Worm (Caenorhabditis elegans) whole organism, midembryonic: ENCODE results near the gene sri-33.
"Not testable (repeated sequence)": the region's sequence is repeated elsewhere in the genome, so short reads cannot be mapped to it uniquely, and the experiment has no call there.

ENCODE experiments used
- T22C8.4 ChIP-seq: fragments of 200-800 bp; sonication (Bioruptor generic); IDR thresholded peaks from 2 replicates; pipeline ENCODE4 v1.3.6; 2022; ENCODE audit warnings: missing genetic modification characterization, missing compliant biosample characterization
- cog-1 ChIP-seq: sonication (generic microtip); optimal IDR thresholded peaks from 2 replicates; lab custom pipeline; 2016; ENCODE audit warnings: missing genetic modification characterization, missing compliant biosample characterization
- flt-1 ChIP-seq: fragments of 200-800 bp; sonication (Bioruptor generic); IDR thresholded peaks from 2 replicates; pipeline ENCODE4 v1.3.6; 2022; ENCODE audit warnings: missing genetic modification characterization, missing compliant biosample characterization
- klf-2 ChIP-seq: fragments of 200-800 bp; sonication (Bioruptor generic); conservative IDR thresholded peaks from 2 replicates; pipeline ENCODE4 v1.3.6; 2022; ENCODE audit warnings: missing genetic modification reagents, missing genetic modification characterization, missing compliant biosample characterization
- med-1 ChIP-seq: sonication (generic microtip); optimal IDR thresholded peaks from 2 replicates; lab custom pipeline; 2017; ENCODE audit warnings: missing genetic modification characterization, mild to moderate bottlenecking, missing compliant biosample characterization, antibody characterized with exemption, missing genetic modification reagents; ENCODE audit not compliant: insufficient read depth
- ref-1 ChIP-seq: fragments of 200-800 bp; sonication (Bioruptor generic); conservative IDR thresholded peaks from 2 replicates; pipeline ENCODE4 v1.3.6; 2022; ENCODE audit warnings: missing genetic modification reagents, missing genetic modification characterization, missing compliant biosample characterization
- tab-1 ChIP-seq: fragments of 200-800 bp; sonication (Bioruptor generic); IDR thresholded peaks from 2 replicates; pipeline ENCODE4 v1.3.6; 2022; ENCODE audit warnings: missing genetic modification characterization, missing compliant biosample characterization
- ztf-23 ChIP-seq: fragments of 200-800 bp; sonication (Bioruptor generic); IDR thresholded peaks from 2 replicates; pipeline ENCODE4 v1.3.6; 2022; ENCODE audit warnings: missing genetic modification reagents, missing genetic modification characterization, missing compliant biosample characterization
- ztf-29 ChIP-seq: fragments of 200-800 bp; sonication (Bioruptor generic); IDR thresholded peaks from 2 replicates; pipeline ENCODE4 v1.3.6; 2022; ENCODE audit warnings: missing genetic modification reagents, missing genetic modification characterization, missing compliant biosample characterization

Gene sri-33

DNA sequence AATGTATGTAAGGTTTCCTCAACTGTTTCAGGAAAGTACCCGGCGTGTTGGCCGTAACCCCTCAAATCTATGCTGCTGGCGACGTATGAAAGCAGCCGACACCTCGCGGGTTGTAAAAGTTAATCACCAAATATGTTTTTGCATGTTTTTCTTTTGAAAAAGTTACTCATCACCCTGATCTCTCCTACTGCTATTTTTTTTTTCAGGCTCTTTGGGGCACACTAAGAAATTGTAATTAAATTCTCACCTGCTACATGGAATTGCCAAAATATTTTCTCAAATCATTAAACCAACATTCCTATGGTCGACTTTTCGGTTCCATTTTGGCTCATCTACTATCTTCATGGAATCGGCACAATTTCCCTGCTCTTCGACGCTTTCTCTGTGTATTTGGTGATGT is 28.2 kb upstream of the sri-33 start, which contains the start of gene sri-78:
sri-78 (plus strand) TSS at position 301 of the 400 bp plus-strand sequence.
- TF ChIP-seq ref-1 (GFP tag; lab: Robert Waterston, UW); med-1 (GFP tag; lab: Kevin White, UChicago); ztf-29 (GFP tag; lab: Robert Waterston, UW): not testable (repeated sequence)

DNA sequence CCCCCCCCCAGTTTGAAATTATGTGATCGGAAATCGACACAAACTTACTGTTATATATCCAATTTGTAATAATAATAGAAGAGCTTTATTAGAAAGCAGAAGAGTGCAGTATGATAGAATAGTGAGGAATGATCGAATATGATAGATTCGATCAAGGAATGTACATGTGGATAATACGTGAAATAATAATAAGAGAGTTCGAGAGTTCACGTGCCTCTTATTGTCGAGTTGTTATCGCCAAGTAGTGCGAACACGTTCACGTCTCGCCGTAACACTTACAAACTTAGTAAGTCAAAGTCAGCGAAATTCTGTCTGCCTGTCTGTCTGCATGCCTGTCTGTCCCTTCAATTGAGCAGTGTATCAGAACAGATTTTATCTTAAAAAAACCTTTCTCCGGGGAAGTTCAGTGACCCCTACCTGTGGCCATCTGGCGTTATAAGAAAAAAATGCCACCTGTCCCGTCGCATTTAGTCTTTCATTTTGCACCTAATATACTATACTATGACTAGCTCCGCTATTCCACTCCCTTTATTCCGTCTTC is 26.7 kb upstream of the sri-33 start, which contains the start of the genes Y27F2A.6 and Y27F2A.8:
Y27F2A.6 (minus strand) TSS at position 101 of the 541 bp plus-strand sequence.
Y27F2A.8 (plus strand) TSS at position 491 of the 541 bp plus-strand sequence.
- TF ChIP-seq T22C8.4 (GFP tag; lab: Robert Waterston, UW); cog-1; klf-2: not testable (repeated sequence)

DNA sequence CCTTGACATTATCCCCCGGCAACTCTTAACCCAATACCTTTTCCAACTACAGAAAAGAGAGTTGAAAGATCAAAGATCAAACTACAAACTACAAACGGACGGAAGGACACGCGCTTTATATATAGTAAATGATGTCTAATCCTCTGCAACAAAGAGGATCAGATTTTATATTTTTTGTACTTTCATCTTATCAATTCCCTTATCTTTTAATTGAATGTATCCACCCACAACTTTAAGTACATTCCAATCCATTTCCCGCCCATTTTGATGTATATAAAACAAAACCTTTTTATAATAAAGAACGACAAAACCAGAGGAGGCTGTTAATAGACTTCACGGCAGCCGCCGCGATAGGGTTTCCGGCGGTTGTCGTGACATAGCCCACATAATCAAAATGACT is 21.0 kb upstream of the sri-33 start, which contains the start of gene sri-40:
sri-40 (plus strand) TSS at position 301 of the 400 bp plus-strand sequence.
- not testable (repeated sequence) for TF ChIP-seq med-1 (GFP tag; lab: Kevin White, UChicago); flt-1; ztf-23 (GFP tag; lab: Robert Waterston, UW)

DNA sequence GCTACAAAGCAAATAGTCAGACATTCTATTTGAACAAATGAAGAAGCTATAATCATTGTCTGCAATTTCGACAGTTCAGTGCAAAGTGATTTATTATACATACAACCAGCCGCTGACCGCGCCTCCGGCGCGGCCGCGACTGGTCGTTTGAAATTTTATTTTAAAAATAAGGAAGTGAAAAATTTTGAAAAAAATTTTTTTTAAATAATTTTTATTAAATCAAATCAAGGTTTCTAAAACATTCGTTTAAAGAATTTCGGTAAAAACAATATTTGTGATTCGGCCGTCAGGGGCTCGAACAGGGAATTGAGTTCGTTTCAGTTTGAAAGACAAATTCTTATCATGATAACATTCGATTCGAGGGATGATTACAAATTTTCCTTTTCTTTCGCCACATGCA is 15.5 kb upstream of the sri-33 start, which contains the start of gene Y27F2A.10:
Y27F2A.10 (minus strand) TSS at position 101 of the 400 bp plus-strand sequence.
- no peak for TF ChIP-seq ref-1 (GFP tag; lab: Robert Waterston, UW)
- TF ChIP-seq ztf-29 (GFP tag; lab: Robert Waterston, UW): no peak
- no peak for TF ChIP-seq T22C8.4 (GFP tag; lab: Robert Waterston, UW)
- no peak for TF ChIP-seq ztf-23 (GFP tag; lab: Robert Waterston, UW)
- TF ChIP-seq klf-2: no peak
- no peak for TF ChIP-seq med-1 (GFP tag; lab: Kevin White, UChicago)
- no peak for TF ChIP-seq flt-1
- TF ChIP-seq tab-1 (GFP tag; lab: Robert Waterston, UW): no peak

DNA sequence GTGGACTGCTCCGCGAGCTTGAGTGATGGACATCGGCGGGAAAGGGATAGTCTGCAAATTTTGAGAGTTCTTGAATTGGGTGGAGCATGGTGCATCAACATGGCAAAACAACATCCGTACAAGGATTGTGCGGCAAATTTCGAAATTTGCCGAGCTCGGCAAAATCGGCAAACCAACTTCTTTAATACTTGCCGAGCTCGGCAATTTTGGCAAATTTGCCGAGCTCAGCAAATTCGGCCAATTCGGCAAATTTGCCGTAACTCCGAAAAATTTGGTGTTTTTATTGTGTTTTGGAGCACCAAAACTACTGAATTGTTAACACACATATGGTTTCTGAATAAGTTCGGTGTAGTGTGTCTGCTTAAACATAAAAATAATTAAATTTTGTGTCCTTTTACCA is 13.4 kb upstream of the sri-33 start, which contains the start of gene fbxc-55:
fbxc-55 (minus strand) TSS at position 101 of the 400 bp plus-strand sequence.
- TF ChIP-seq ztf-23 (GFP tag; lab: Robert Waterston, UW) (no peak), ref-1 (GFP tag; lab: Robert Waterston, UW) (no peak), ztf-29 (GFP tag; lab: Robert Waterston, UW) (no peak), flt-1 (no peak), cog-1 (no peak), tab-1 (GFP tag; lab: Robert Waterston, UW) (no peak), klf-2 (no peak), med-1 (GFP tag; lab: Kevin White, UChicago) (no peak), T22C8.4 (GFP tag; lab: Robert Waterston, UW) (no peak)

DNA sequence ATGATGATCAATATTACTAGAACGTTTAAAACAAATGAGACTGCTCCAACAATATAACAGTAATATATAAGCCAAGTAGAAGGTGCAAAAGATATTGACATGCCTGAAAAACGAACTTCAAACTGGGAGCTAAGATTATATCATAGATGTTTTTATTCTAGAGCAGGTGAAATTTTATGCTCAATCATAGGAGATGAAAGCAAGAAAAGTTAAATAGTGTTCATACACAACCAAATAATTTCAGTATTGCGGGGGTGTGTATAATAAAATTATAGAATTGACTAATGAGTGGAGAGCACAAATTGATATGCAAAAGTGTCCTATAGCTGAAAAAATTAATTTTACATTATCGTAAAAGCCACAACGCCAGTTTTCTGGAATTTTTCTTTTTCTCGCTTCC is 2.3 kb upstream of the sri-33 start, which contains the start of gene sri-34:
sri-34 (minus strand) TSS at position 101 of the 400 bp plus-strand sequence.
- TF ChIP-seq klf-2 (no peak), T22C8.4 (GFP tag; lab: Robert Waterston, UW) (no peak), cog-1 (no peak), flt-1 (no peak), ztf-23 (GFP tag; lab: Robert Waterston, UW) (no peak), tab-1 (GFP tag; lab: Robert Waterston, UW) (no peak), ref-1 (GFP tag; lab: Robert Waterston, UW) (no peak), med-1 (GFP tag; lab: Kevin White, UChicago) (no peak), ztf-29 (GFP tag; lab: Robert Waterston, UW) (no peak)

DNA sequence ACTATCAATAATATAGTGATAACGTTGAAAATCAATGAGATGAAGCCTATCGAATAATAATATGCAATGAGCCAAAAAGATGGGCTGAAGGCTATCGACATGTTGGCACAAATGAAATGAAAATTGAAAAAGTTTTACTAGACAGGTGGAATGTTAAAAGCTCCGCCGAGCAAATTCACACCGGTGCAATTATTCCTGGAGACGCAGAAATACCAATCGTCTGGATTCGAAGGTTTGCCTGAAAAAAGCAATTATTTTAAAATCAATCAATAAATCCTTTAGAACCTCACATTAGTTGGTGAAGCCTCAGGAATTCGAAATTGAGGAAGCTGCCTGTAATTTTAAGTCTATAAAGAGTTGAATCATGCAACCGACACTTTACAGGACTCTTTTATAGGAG is 2.3 kb downstream of the sri-33 start, which contains the start of gene sri-32:
sri-32 (minus strand) TSS at position 101 of the 400 bp plus-strand sequence.
- TF ChIP-seq med-1 (GFP tag; lab: Kevin White, UChicago) (no peak), cog-1 (no peak), flt-1 (no peak), ztf-29 (GFP tag; lab: Robert Waterston, UW) (no peak), klf-2 (no peak), tab-1 (GFP tag; lab: Robert Waterston, UW) (no peak), ztf-23 (GFP tag; lab: Robert Waterston, UW) (no peak), T22C8.4 (GFP tag; lab: Robert Waterston, UW) (no peak), ref-1 (GFP tag; lab: Robert Waterston, UW) (no peak)

DNA sequence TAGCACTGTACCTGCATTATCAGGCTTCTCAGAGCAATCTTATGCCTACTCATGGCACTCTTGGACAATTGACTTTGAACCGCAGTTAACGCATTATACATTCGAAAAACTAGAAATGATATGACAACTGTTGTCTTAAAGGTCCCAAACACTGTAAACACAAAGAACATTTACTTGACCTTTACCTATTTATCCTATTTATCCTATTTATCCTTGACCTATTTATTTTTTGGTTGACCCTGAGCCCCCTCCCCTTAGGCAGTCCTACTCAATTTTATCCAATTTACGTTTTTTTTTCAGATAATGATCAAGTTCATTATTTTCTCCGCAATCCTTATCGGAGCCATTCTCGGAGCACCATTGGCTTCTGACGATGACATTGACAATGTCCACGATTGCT is 5.0 kb downstream of the sri-33 start, which contains the start of the genes T10D4.14 and T10D4.19:
T10D4.14 (minus strand) TSS at position 101 of the 400 bp plus-strand sequence.
T10D4.19 (plus strand) TSS at position 304 of the 400 bp plus-strand sequence.
- TF ChIP-seq T22C8.4 (GFP tag; lab: Robert Waterston, UW) (no peak), ztf-29 (GFP tag; lab: Robert Waterston, UW) (no peak), tab-1 (GFP tag; lab: Robert Waterston, UW) (no peak), klf-2 (no peak), med-1 (GFP tag; lab: Kevin White, UChicago) (no peak), ztf-23 (GFP tag; lab: Robert Waterston, UW) (no peak), cog-1 (no peak), ref-1 (GFP tag; lab: Robert Waterston, UW) (no peak), flt-1 (no peak)

DNA sequence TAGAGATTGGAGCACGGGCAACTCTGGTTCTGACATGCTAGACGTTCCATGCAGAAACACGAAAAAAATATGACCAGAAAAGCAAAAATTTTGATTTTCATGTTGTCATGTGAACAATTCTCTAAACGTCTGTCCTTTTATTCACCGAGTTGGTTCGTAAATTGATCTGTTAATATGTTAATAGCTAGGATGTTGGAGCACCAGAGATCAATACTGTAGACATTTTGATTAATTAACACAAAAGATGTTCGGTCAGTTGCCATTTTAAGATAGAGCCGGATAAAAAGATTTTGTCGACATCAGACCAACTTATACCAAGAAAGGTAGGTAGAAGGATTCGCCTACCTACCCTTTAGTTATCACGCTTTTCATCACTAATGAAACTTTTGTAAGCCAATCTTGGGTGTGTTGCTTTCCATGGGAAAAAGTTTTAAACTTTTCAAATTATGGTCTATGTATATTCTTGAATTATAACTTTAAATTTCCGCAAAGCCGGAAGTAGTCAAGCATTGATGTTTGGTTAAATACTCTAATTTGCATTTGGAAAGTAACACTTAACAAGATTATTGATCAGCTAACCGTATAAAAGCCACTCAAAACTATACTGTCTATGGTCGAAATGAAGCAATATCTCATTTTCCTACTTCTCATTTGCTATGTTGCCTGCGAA is 7.0 kb downstream of the sri-33 start, which contains the start of the genes T10D4.11 and T10D4.1:
T10D4.11 (minus strand) TSS at position 101 of the 670 bp plus-strand sequence.
T10D4.1 (plus strand) TSS at position 620 of the 670 bp plus-strand sequence.
- TF ChIP-seq med-1 (GFP tag; lab: Kevin White, UChicago) (no peak), cog-1 (no peak), klf-2 (no peak), ref-1 (GFP tag; lab: Robert Waterston, UW) (no peak), ztf-29 (GFP tag; lab: Robert Waterston, UW) (no peak), T22C8.4 (GFP tag; lab: Robert Waterston, UW) (no peak), tab-1 (GFP tag; lab: Robert Waterston, UW) (no peak)
